Fruit fly (Drosophila melanogaster): ENCODE results near the gene Ca-alpha1T.

- TF ChIP-seq Dll (optimal IDR thresholded peaks at IDR 0.05) (no peak), psq (optimal IDR thresholded peaks at IDR 0.05) (no peak), CG8478 (optimal IDR thresholded peaks at IDR 0.05) (no peak), pan (optimal IDR thresholded peaks at IDR 0.05) (no peak), usp (GFP tag; optimal IDR thresholded peaks at IDR 0.05) (no peak)
Measured at dm6 chrX:6193183-6193810, 1.0 kb upstream of the Ca-alpha1T start.

All from whole organism.